Fruit fly (Drosophila melanogaster): ENCODE results near the gene Grx5.

DNA sequence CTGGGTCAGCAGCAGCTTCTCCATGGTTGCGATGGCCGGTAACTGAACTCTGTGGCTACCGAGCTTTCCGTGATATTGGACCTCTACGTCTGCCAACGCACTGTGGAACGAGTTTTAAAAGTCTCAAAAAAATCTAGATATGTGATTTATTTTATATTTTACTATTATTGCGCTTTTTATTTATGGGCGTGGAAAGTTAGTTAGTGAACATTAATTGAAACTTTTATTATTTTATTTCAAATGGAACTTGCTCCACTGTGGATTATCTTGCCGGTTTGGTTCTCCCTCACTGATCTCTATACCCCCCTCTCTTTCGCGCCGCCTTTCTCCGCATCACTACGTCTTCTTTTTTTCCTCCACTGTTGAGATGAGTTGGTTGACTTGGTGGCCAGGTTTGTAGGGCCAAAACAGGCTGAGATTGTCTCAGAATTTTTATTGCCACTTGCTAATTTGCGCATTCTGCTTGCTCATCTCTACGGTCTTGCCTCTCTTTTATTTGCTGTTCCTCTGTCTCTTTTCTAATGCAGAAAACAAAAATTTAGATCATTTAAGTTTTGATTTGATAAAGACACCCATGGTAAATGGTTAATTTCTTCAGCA is 10.9 kb upstream of the Grx5 start, which contains the start of gene CG9522:
- TF ChIP-seq CG10348 (GFP tag; IDR thresholded peaks at IDR 0.05) (no peak), Pif1B (GFP tag; optimal IDR thresholded peaks at IDR 0.05) (peak; percentile 88), CG14655 (GFP tag; optimal IDR thresholded peaks at IDR 0.05) (peak; percentile 93), Snoo (tag; optimal IDR thresholded peaks at IDR 0.05) (peak; percentile 57), D1 (tag; optimal IDR thresholded peaks at IDR 0.05) (peak; percentile 38), EcR (GFP tag; optimal IDR thresholded peaks at IDR 0.05) (peak; percentile 77), CG32121 (GFP tag; IDR thresholded peaks at IDR 0.05) (peak; percentile 72), CG8159 (tag; optimal IDR thresholded peaks at IDR 0.05) (peak; percentile 83), CG8301 (tag; optimal IDR thresholded peaks at IDR 0.05) (peak; percentile 91), CG4496 (GFP tag; IDR thresholded peaks at IDR 0.05) (peak; percentile 90), Ets98B (GFP tag; IDR thresholded peaks at IDR 0.05) (peak; percentile 90), CG34367 (tag; optimal IDR thresholded peaks at IDR 0.05) (peak; percentile 80), CG17806 (tag; optimal IDR thresholded peaks at IDR 0.05) (peak; percentile 82), CG15710 (tag; optimal IDR thresholded peaks at IDR 0.05) (peak; percentile 84)
